Worm (Caenorhabditis elegans) whole organism, L4 larva: ENCODE results near the gene nspc-20.
A peak's percentile ranks its signal among the peaks of the same experiment; 100 is the strongest.

Source experiments
- F10B5.3 ChIP-seq: sonication (generic microtip); optimal IDR thresholded peaks from 2 replicates; lab custom pipeline; 2016; ENCODE audit warnings: mild to moderate bottlenecking, missing genetic modification characterization, missing compliant biosample characterization
- F37D6.2 ChIP-seq: sonication (generic microtip); optimal IDR thresholded peaks from 2 replicates; lab custom pipeline; 2016; ENCODE audit warnings: mild to moderate bottlenecking, missing genetic modification characterization, missing compliant biosample characterization
- F49E8.2 ChIP-seq: sonication (generic microtip); optimal IDR thresholded peaks from 2 replicates; lab custom pipeline; 2016; ENCODE audit warnings: missing compliant biosample characterization, mild to moderate bottlenecking, missing genetic modification characterization, borderline replicate concordance
- R02D3.7 ChIP-seq: fragments of 150-350 bp; sonication (generic microtip); optimal IDR thresholded peaks from 3 replicates; lab custom pipeline; 2014; ENCODE audit warnings: missing biosample characterization, missing genetic modification characterization
- Y105C5A.15 ChIP-seq: fragments of 200-800 bp; sonication (Bioruptor generic); IDR thresholded peaks from 2 replicates; pipeline ENCODE4 v1.3.6; 2022; ENCODE audit warnings: missing genetic modification characterization, missing compliant biosample characterization
- Y48G9A.11 ChIP-seq: fragments of 200-800 bp; sonication (Bioruptor generic); IDR thresholded peaks from 2 replicates; pipeline ENCODE4 v1.3.6; 2022; ENCODE audit warnings: missing genetic modification reagents, missing genetic modification characterization, missing compliant biosample characterization
- Y5F2A.4 ChIP-seq: fragments of 200-800 bp; sonication (Bioruptor generic); optimal IDR thresholded peaks from 2 replicates; lab custom pipeline; 2018; ENCODE audit warnings: mild to moderate bottlenecking, missing genetic modification characterization, missing compliant biosample characterization
- Y75B8A.6 ChIP-seq: fragments of 200-800 bp; sonication (Bioruptor generic); IDR thresholded peaks from 2 replicates; pipeline ENCODE4 v1.3.6; 2022; ENCODE audit warnings: missing genetic modification reagents, missing genetic modification characterization, missing compliant biosample characterization
- ZK337.2 ChIP-seq: fragments of 200-800 bp; sonication (Bioruptor generic); IDR thresholded peaks from 2 replicates; pipeline ENCODE4 v1.3.6; 2022; ENCODE audit warnings: missing genetic modification reagents, missing genetic modification characterization, missing compliant biosample characterization
- ZK546.5 ChIP-seq, 2 experiments: sonication (generic microtip); optimal IDR thresholded peaks; 2 replicates each; lab custom pipeline; 2017; ENCODE audit warnings: missing biosample characterization in 2 of 2, missing genetic modification characterization in 2 of 2
- ceh-32 ChIP-seq: sonication (generic microtip); optimal IDR thresholded peaks from 2 replicates; lab custom pipeline; 2016; ENCODE audit warnings: mild to moderate bottlenecking, missing genetic modification characterization, missing compliant biosample characterization; ENCODE audit not compliant: poor library complexity
- ceh-44 ChIP-seq: fragments of 200-800 bp; sonication (Bioruptor generic); IDR thresholded peaks from 2 replicates; pipeline ENCODE4 v1.3.6; 2022; ENCODE audit warnings: missing genetic modification reagents, missing genetic modification characterization, missing compliant biosample characterization
- ceh-82 ChIP-seq: sonication (generic microtip); optimal IDR thresholded peaks from 2 replicates; lab custom pipeline; 2017; ENCODE audit warnings: missing biosample characterization, missing genetic modification characterization
- daf-16 ChIP-seq, 3 experiments: sonication (generic microtip); optimal IDR thresholded peaks; 2 replicates each; lab custom pipeline; 2016 to 2017; ENCODE audit warnings: missing genetic modification characterization in 3 of 3, missing genetic modification reagents in 3 of 3, mild to moderate bottlenecking in 2 of 3, missing compliant biosample characterization in 2 of 3, missing biosample characterization in 1 of 3, moderate library complexity in 1 of 3
- dmd-6 ChIP-seq: fragments of 200-800 bp; sonication (Bioruptor generic); IDR thresholded peaks from 2 replicates; pipeline ENCODE4 v1.3.6; 2022; ENCODE audit warnings: missing genetic modification reagents, missing genetic modification characterization, missing compliant biosample characterization
- dmd-9 ChIP-seq: fragments of 200-800 bp; sonication (Bioruptor generic); IDR thresholded peaks from 2 replicates; pipeline ENCODE4 v1.3.6; 2022; ENCODE audit warnings: missing genetic modification reagents, missing genetic modification characterization, missing compliant biosample characterization
- duxl-1 ChIP-seq: sonication (generic microtip); optimal IDR thresholded peaks from 2 replicates; lab custom pipeline; 2016; ENCODE audit warnings: mild to moderate bottlenecking, missing genetic modification characterization, moderate library complexity, missing compliant biosample characterization; ENCODE audit not compliant: poor library complexity
- dve-1 ChIP-seq: sonication (generic microtip); optimal IDR thresholded peaks from 2 replicates; lab custom pipeline; 2017; ENCODE audit warnings: antibody characterized with exemption, mild to moderate bottlenecking, missing genetic modification characterization, missing compliant biosample characterization; ENCODE audit not compliant: insufficient read depth
- fkh-10 ChIP-seq: fragments of 150-350 bp; optimal IDR thresholded peaks from 2 replicates; lab custom pipeline; 2014; ENCODE audit warnings: missing biosample characterization, missing genetic modification reagents, missing genetic modification characterization
- fos-1 ChIP-seq: fragments of 150-350 bp; optimal IDR thresholded peaks from 2 replicates; lab custom pipeline; 2014; ENCODE audit warnings: missing biosample characterization, missing genetic modification characterization
- hlh-11 ChIP-seq: fragments of 200-800 bp; sonication (Bioruptor generic); optimal IDR thresholded peaks from 2 replicates; lab custom pipeline; 2018; ENCODE audit warnings: mild to moderate bottlenecking, missing genetic modification characterization, missing compliant biosample characterization
- jun-1 ChIP-seq: fragments of 150-350 bp; optimal IDR thresholded peaks from 2 replicates; lab custom pipeline; 2014; ENCODE audit warnings: missing biosample characterization, missing genetic modification reagents, missing genetic modification characterization
- lin-13 ChIP-seq: fragments of 150-350 bp; optimal IDR thresholded peaks from 2 replicates; lab custom pipeline; 2014; ENCODE audit warnings: missing biosample characterization, missing genetic modification reagents, missing genetic modification characterization
- lin-15B ChIP-seq: fragments of 150-350 bp; sonication (generic microtip); optimal IDR thresholded peaks from 3 replicates; lab custom pipeline; 2014; ENCODE audit warnings: missing biosample characterization, missing genetic modification characterization
- lin-38 ChIP-seq: fragments of 200-800 bp; sonication (Bioruptor generic); IDR thresholded peaks from 2 replicates; pipeline ENCODE4 v1.3.6; 2022; ENCODE audit warnings: missing genetic modification reagents, missing genetic modification characterization, missing compliant biosample characterization
- lsy-2 ChIP-seq, 2 experiments: fragments of 150-350 bp in 1 of 2; sonication (generic microtip) in 1 of 2; optimal IDR thresholded peaks; 2 replicates each; lab custom pipeline; 2014 to 2017; ENCODE audit warnings: missing biosample characterization in 2 of 2, missing genetic modification characterization in 2 of 2
- mdl-1 ChIP-seq, 2 experiments: fragments of 150-350 bp in 1 of 2; sonication (generic microtip) in 1 of 2; optimal IDR thresholded peaks; 2 replicates each; lab custom pipeline; 2014 to 2017; ENCODE audit warnings: missing biosample characterization in 2 of 2, missing genetic modification characterization in 2 of 2
- mdt-29 ChIP-seq: fragments of 200-800 bp; sonication (Bioruptor generic); IDR thresholded peaks from 2 replicates; pipeline ENCODE4 v1.3.6; 2022; ENCODE audit warnings: missing genetic modification reagents, missing genetic modification characterization, missing compliant biosample characterization
- mep-1 ChIP-seq: fragments of 150-350 bp; sonication (generic microtip); optimal IDR thresholded peaks from 3 replicates; lab custom pipeline; 2014; ENCODE audit warnings: missing biosample characterization, missing genetic modification characterization
- mes-2 ChIP-seq: sonication (generic microtip); optimal IDR thresholded peaks from 2 replicates; lab custom pipeline; 2016; ENCODE audit warnings: missing genotype, mild to moderate bottlenecking, missing genetic modification characterization, missing compliant biosample characterization; ENCODE audit not compliant: poor library complexity, severe bottlenecking
- nhr-11 ChIP-seq: fragments of 150-350 bp; optimal IDR thresholded peaks from 2 replicates; lab custom pipeline; 2014; ENCODE audit warnings: missing biosample characterization, missing genetic modification characterization
- nhr-25 ChIP-seq: sonication (generic microtip); optimal IDR thresholded peaks from 2 replicates; lab custom pipeline; 2017; ENCODE audit warnings: missing genetic modification characterization, mild to moderate bottlenecking, missing compliant biosample characterization, antibody characterized with exemption, moderate library complexity, borderline replicate concordance; ENCODE audit not compliant: insufficient read depth
- nhr-41 ChIP-seq: fragments of 200-800 bp; sonication (Bioruptor generic); IDR thresholded peaks from 2 replicates; pipeline ENCODE4 v1.3.6; 2022; ENCODE audit warnings: missing genetic modification reagents, missing genetic modification characterization, missing compliant biosample characterization
- nhr-48 ChIP-seq: sonication (generic microtip); optimal IDR thresholded peaks from 2 replicates; lab custom pipeline; 2016; ENCODE audit warnings: mild to moderate bottlenecking, missing genetic modification characterization, missing compliant biosample characterization
- nhr-77 ChIP-seq: fragments of 150-350 bp; optimal IDR thresholded peaks from 2 replicates; lab custom pipeline; 2014; ENCODE audit warnings: missing biosample characterization, missing genetic modification characterization
- pha-4 ChIP-seq, 2 experiments: fragments of 150-350 bp in 1 of 2; fragments of 200-800 bp in 1 of 2; sonication (Bioruptor generic) in 1 of 2; IDR thresholded peaks in 1 of 2; optimal IDR thresholded peaks in 1 of 2; 2 replicates each; pipeline versions ENCODE4 v1.3.6 to Lab custom; 2014 to 2022; ENCODE audit warnings: missing genetic modification characterization in 2 of 2, missing genetic modification reagents in 2 of 2, missing biosample characterization in 1 of 2, missing compliant biosample characterization in 1 of 2
- php-3 ChIP-seq: fragments of 200-800 bp; sonication (Bioruptor generic); IDR thresholded peaks from 2 replicates; pipeline ENCODE4 v1.3.6; 2022; ENCODE audit warnings: missing genetic modification reagents, missing genetic modification characterization, missing compliant biosample characterization
- saeg-2 ChIP-seq: fragments of 200-800 bp; sonication (Bioruptor generic); IDR thresholded peaks from 2 replicates; pipeline ENCODE4 v1.3.6; 2022; ENCODE audit warnings: missing genetic modification reagents, missing genetic modification characterization, missing compliant biosample characterization
- sdz-12 ChIP-seq: fragments of 200-800 bp; sonication (Bioruptor generic); optimal IDR thresholded peaks from 2 replicates; lab custom pipeline; 2018; ENCODE audit warnings: mild to moderate bottlenecking, missing genetic modification characterization, missing compliant biosample characterization
- skn-1 ChIP-seq: fragments of 150-350 bp; optimal IDR thresholded peaks from 2 replicates; lab custom pipeline; 2014; ENCODE audit warnings: missing biosample characterization, missing genetic modification characterization
- snpc-1.2 ChIP-seq: fragments of 200-800 bp; sonication (Bioruptor generic); IDR thresholded peaks from 2 replicates; pipeline ENCODE4 v1.3.6; 2022; ENCODE audit warnings: missing genetic modification reagents, missing genetic modification characterization, missing compliant biosample characterization
- spr-1 ChIP-seq: sonication (generic microtip); optimal IDR thresholded peaks from 2 replicates; lab custom pipeline; 2016; ENCODE audit warnings: mild to moderate bottlenecking, missing genetic modification characterization, missing compliant biosample characterization
- tag-97 ChIP-seq: fragments of 200-800 bp; sonication (Bioruptor generic); IDR thresholded peaks from 2 replicates; pipeline ENCODE4 v1.3.6; 2022; ENCODE audit warnings: missing genetic modification characterization, missing compliant biosample characterization
- unc-39 ChIP-seq: sonication (generic microtip); optimal IDR thresholded peaks from 2 replicates; lab custom pipeline; 2017; ENCODE audit warnings: missing biosample characterization, missing genetic modification characterization
- vab-7 ChIP-seq: fragments of 200-800 bp; sonication (Bioruptor generic); IDR thresholded peaks from 2 replicates; pipeline ENCODE4 v1.3.6; 2022; ENCODE audit warnings: missing genetic modification reagents, missing genetic modification characterization, missing compliant biosample characterization
- zfp-3 ChIP-seq: fragments of 200-800 bp; sonication (Bioruptor generic); conservative IDR thresholded peaks from 2 replicates; pipeline ENCODE4 v1.3.6; 2022; ENCODE audit warnings: missing genetic modification reagents, missing genetic modification characterization, missing compliant biosample characterization
- zip-2 ChIP-seq: fragments of 150-350 bp; optimal IDR thresholded peaks from 2 replicates; lab custom pipeline; 2014; ENCODE audit warnings: missing biosample characterization, missing genetic modification characterization

The nspc-20 gene

ce11 chrX:14562286-14563086 lies 32.5 kb upstream of the nspc-20 start (continued):
- no peak for TF ChIP-seq ZK546.5 (tag; optimal IDR thresholded peaks at IDR 0.05; lab: Kevin White, UChicago)
- 0 out of 2 replicates have a peak, but pooled peaks have one; percentile 31 for TF ChIP-seq saeg-2 (GFP tag; lab: Robert Waterston, UW)
- no peak for TF ChIP-seq ceh-32 (tag; lab: Kevin White, UChicago)
- TF ChIP-seq sdz-12 (GFP tag; lab: Kevin White, UChicago) = no peak
- no peak for TF ChIP-seq F10B5.3
- no peak for TF ChIP-seq zfp-3 (GFP tag; lab: Robert Waterston, UW)
- TF ChIP-seq R02D3.7 = no peak
- TF ChIP-seq lin-13 = peak; percentile 58
- peak; percentile 54 for TF ChIP-seq dve-1 (tag; lab: Kevin White, UChicago)
- peak in 1 of 2 experiments; percentile 36 for TF ChIP-seq daf-16 (GFP tag; optimal IDR thresholded peaks at IDR 0.05; lab: Kevin White, UChicago)
- peak; percentile 28 for TF ChIP-seq daf-16 (tag; optimal IDR thresholded peaks at IDR 0.05; lab: Kevin White, UChicago)
- peak; percentile 7 for TF ChIP-seq mes-2 (tag; lab: Kevin White, UChicago)
- no peak for TF ChIP-seq lin-38 (GFP tag; lab: Robert Waterston, UW)
- TF ChIP-seq ceh-82 = no peak
- peak; percentile 34; the same call in 1 of the 2 replicates for TF ChIP-seq pha-4 (GFP tag; IDR thresholded peaks at IDR 0.05; lab: Robert Waterston, UW)
- TF ChIP-seq pha-4 (tag; optimal IDR thresholded peaks at IDR 0.05; lab: Kevin White, UChicago) = no peak
- no peak for TF ChIP-seq spr-1 (tag; lab: Kevin White, UChicago)
- no peak for TF ChIP-seq snpc-1.2
- no peak for TF ChIP-seq tag-97
- no peak for TF ChIP-seq php-3
- no peak for TF ChIP-seq F49E8.2 (tag; lab: Kevin White, UChicago)
- TF ChIP-seq fos-1 (tag; lab: Kevin White, UChicago) = no peak
- TF ChIP-seq jun-1 (tag; lab: Kevin White, UChicago) = no peak
- peak; percentile 30; the same call in 1 of the 2 replicates for TF ChIP-seq mdt-29 (GFP tag; lab: Robert Waterston, UW)
- TF ChIP-seq ceh-44 (GFP tag; lab: Robert Waterston, UW) = no peak
- peak in 1 of 2 experiments; percentile 30 for TF ChIP-seq mdl-1 (tag; optimal IDR thresholded peaks at IDR 0.05; lab: Kevin White, UChicago)
- no peak for TF ChIP-seq Y5F2A.4 (GFP tag; lab: Kevin White, UChicago)
- no peak for TF ChIP-seq zip-2 (tag; lab: Kevin White, UChicago)
- no peak for TF ChIP-seq vab-7 (GFP tag; lab: Robert Waterston, UW)
- no peak for TF ChIP-seq nhr-25 (tag; lab: Kevin White, UChicago)
- peak; percentile 77 for TF ChIP-seq F37D6.2 (tag; lab: Kevin White, UChicago)
- no peak for TF ChIP-seq Y75B8A.6
- peak; percentile 61 for TF ChIP-seq nhr-77 (tag; lab: Kevin White, UChicago)
- peak in 1 of 2 experiments; percentile 77 for TF ChIP-seq lsy-2 (tag; optimal IDR thresholded peaks at IDR 0.05; lab: Kevin White, UChicago)
- peak; percentile 90 for TF ChIP-seq nhr-48 (tag; lab: Kevin White, UChicago)
- TF ChIP-seq ZK337.2 (GFP tag; lab: Robert Waterston, UW) = no peak
- peak; percentile 82 for TF ChIP-seq dmd-6 (GFP tag; lab: Robert Waterston, UW)
- TF ChIP-seq dmd-9 = no peak
- TF ChIP-seq nhr-11 (tag; lab: Kevin White, UChicago) = peak; percentile 97
- TF ChIP-seq fkh-10 (GFP tag; lab: Kevin White, UChicago) = peak; percentile 9
- peak; percentile 25 for TF ChIP-seq mep-1
- TF ChIP-seq Y48G9A.11 (GFP tag; lab: Robert Waterston, UW) = no peak
- no peak for TF ChIP-seq Y105C5A.15 (GFP tag; lab: Robert Waterston, UW)
- TF ChIP-seq skn-1 = no peak
- no peak for TF ChIP-seq lin-15B (tag; lab: Kevin White, UChicago)
- no peak for TF ChIP-seq unc-39 (tag; lab: Kevin White, UChicago)
- TF ChIP-seq hlh-11 (tag; lab: Kevin White, UChicago) = peak; percentile 39
- TF ChIP-seq duxl-1 (tag; lab: Kevin White, UChicago) = no peak
- no peak for TF ChIP-seq nhr-41 (GFP tag; lab: Robert Waterston, UW)
